Fruit fly (Drosophila melanogaster) whole organism, embryonic: ENCODE data around the gene CG13252.

Experiments used
- Atf6 ChIP-seq: fragments of 200-800 bp; sonication (Bioruptor generic); IDR thresholded peaks from 2 replicates; pipeline ENCODE4 v1.3.6; 2022; ENCODE audit warnings: missing biosample characterization, missing genetic modification characterization
- B-H2 ChIP-seq: fragments of 200-800 bp; sonication (Bioruptor generic); optimal IDR thresholded peaks from 2 replicates; lab custom pipeline; 2018; ENCODE audit warnings: missing biosample characterization, mild to moderate bottlenecking, missing genetic modification characterization
- CG11696 ChIP-seq: fragments of 200-800 bp; sonication (Bioruptor generic); IDR thresholded peaks from 2 replicates; pipeline ENCODE4 v1.3.6; 2022; ENCODE audit warnings: missing biosample characterization, missing genetic modification characterization
- CG13424 ChIP-seq: fragments of 200-800 bp; sonication (Bioruptor generic); optimal IDR thresholded peaks from 2 replicates; lab custom pipeline; 2019; ENCODE audit warnings: missing biosample characterization, mild to moderate bottlenecking, missing genetic modification characterization, moderate library complexity
- CG15601 ChIP-seq: fragments of 200-800 bp; sonication (Bioruptor generic); optimal IDR thresholded peaks from 3 replicates; lab custom pipeline; 2019; ENCODE audit warnings: missing biosample characterization, mild to moderate bottlenecking, missing genetic modification characterization, moderate library complexity
- CG2712 ChIP-seq: fragments of 200-800 bp; optimal IDR thresholded peaks from 3 replicates; lab custom pipeline; 2019; ENCODE audit warnings: missing biosample characterization, mild to moderate bottlenecking, missing genetic modification characterization, moderate library complexity
- CG33213 ChIP-seq: fragments of 200-800 bp; sonication (Bioruptor generic); optimal IDR thresholded peaks from 3 replicates; lab custom pipeline; 2016; ENCODE audit warnings: missing biosample characterization, missing genetic modification characterization
- CG3847 ChIP-seq: fragments of 200-800 bp; sonication (Bioruptor generic); IDR thresholded peaks from 2 replicates; pipeline ENCODE4 v1.3.6; 2022; ENCODE audit warnings: missing biosample characterization, missing genetic modification characterization
- CG7271 ChIP-seq: fragments of 200-800 bp; sonication (Bioruptor generic); optimal IDR thresholded peaks from 2 replicates; lab custom pipeline; 2018; ENCODE audit warnings: missing biosample characterization, mild to moderate bottlenecking, missing genetic modification characterization, moderate library complexity
- CG7928 ChIP-seq: fragments of 200-800 bp; sonication (Bioruptor generic); optimal IDR thresholded peaks from 2 replicates; lab custom pipeline; 2017; ENCODE audit warnings: missing biosample characterization, mild to moderate bottlenecking, missing genetic modification characterization
- CG7987 ChIP-seq: fragments of 200-800 bp; sonication (Bioruptor generic); optimal IDR thresholded peaks from 2 replicates; lab custom pipeline; 2018; ENCODE audit warnings: missing biosample characterization, mild to moderate bottlenecking, missing genetic modification characterization, moderate library complexity
- CG8089 ChIP-seq: fragments of 200-800 bp; sonication (Bioruptor generic); optimal IDR thresholded peaks from 3 replicates; lab custom pipeline; 2016; ENCODE audit warnings: missing biosample characterization, missing genetic modification characterization
- CG8281 ChIP-seq: fragments of 200-800 bp; sonication (Bioruptor generic); optimal IDR thresholded peaks from 2 replicates; lab custom pipeline; 2018; ENCODE audit warnings: missing biosample characterization, mild to moderate bottlenecking, missing genetic modification characterization, moderate library complexity
- CG9609 ChIP-seq: fragments of 200-800 bp; sonication (Bioruptor generic); optimal IDR thresholded peaks from 3 replicates; lab custom pipeline; 2016; ENCODE audit warnings: missing biosample characterization, missing genetic modification characterization
- CG9876 ChIP-seq: fragments of 200-800 bp; sonication (Bioruptor generic); optimal IDR thresholded peaks from 2 replicates; lab custom pipeline; 2016; ENCODE audit warnings: missing biosample characterization, missing genetic modification characterization
- Dll ChIP-seq: fragments of 200-800 bp; sonication (Bioruptor generic); IDR thresholded peaks from 4 replicates; pipeline ENCODE4 v1.3.6; 2022; ENCODE audit warnings: missing biosample characterization, missing genetic modification characterization; ENCODE audit not compliant: partially characterized antibody
- Ets65A ChIP-seq: fragments of 200-800 bp; sonication (Bioruptor generic); peaks from one replicate; lab custom pipeline; 2016; ENCODE audit warnings: missing biosample characterization, missing genetic modification characterization
- Fer2 ChIP-seq: fragments of 200-800 bp; sonication (Bioruptor generic); optimal IDR thresholded peaks from 2 replicates; lab custom pipeline; 2018; ENCODE audit warnings: missing biosample characterization, mild to moderate bottlenecking, missing genetic modification characterization, moderate library complexity
- GATAe ChIP-seq: fragments of 200-800 bp; sonication (Bioruptor generic); conservative IDR thresholded peaks from 2 replicates; pipeline ENCODE4 v1.3.6; 2022; ENCODE audit warnings: missing biosample characterization, missing genetic modification characterization
- HLH4C ChIP-seq: fragments of 200-800 bp; sonication (Bioruptor generic); IDR thresholded peaks from 3 replicates; pipeline ENCODE4 v1.3.6; 2022; ENCODE audit warnings: missing biosample characterization, missing genetic modification characterization; ENCODE audit not compliant: partially characterized antibody
- Hand ChIP-seq: fragments of 200-800 bp; sonication (Bioruptor generic); optimal IDR thresholded peaks from 2 replicates; lab custom pipeline; 2017; ENCODE audit warnings: mild to moderate bottlenecking, missing biosample characterization, missing genetic modification reagents, missing genetic modification characterization
- Lhr ChIP-seq: fragments of 200-800 bp; sonication (Bioruptor generic); optimal IDR thresholded peaks from 3 replicates; lab custom pipeline; 2017; ENCODE audit warnings: mild to moderate bottlenecking, missing biosample characterization, missing genetic modification reagents, missing genetic modification characterization
- NfI ChIP-seq: fragments of 200-800 bp; sonication (Bioruptor generic); optimal IDR thresholded peaks from 3 replicates; lab custom pipeline; 2018; ENCODE audit warnings: missing biosample characterization, mild to moderate bottlenecking, missing genetic modification characterization, moderate library complexity
- Ptx1 ChIP-seq: fragments of 200-800 bp; sonication (Bioruptor generic); IDR thresholded peaks from 2 replicates; pipeline ENCODE4 v1.3.6; 2022; ENCODE audit warnings: missing biosample characterization, missing genetic modification characterization
- Side ChIP-seq: fragments of 200-800 bp; sonication (Bioruptor generic); optimal IDR thresholded peaks from 2 replicates; lab custom pipeline; 2016; ENCODE audit warnings: missing biosample characterization, missing genetic modification characterization
- Sry-δ ChIP-seq: fragments of 200-800 bp; sonication (Bioruptor generic); optimal IDR thresholded peaks from 2 replicates; lab custom pipeline; 2016; ENCODE audit warnings: missing biosample characterization, missing genetic modification characterization
- Stat92E ChIP-seq, 3 experiments: fragments of >200 bp in 2 of 3; fragments of 200-800 bp in 1 of 3; sonication (Bioruptor generic) in 1 of 3; optimal IDR thresholded peaks; 2 replicates each; lab custom pipeline; 2017 to 2019; ENCODE audit warnings: missing biosample characterization in 3 of 3, missing genetic modification characterization in 3 of 3, mild to moderate bottlenecking in 1 of 3, moderate library complexity in 1 of 3
- Usf ChIP-seq: fragments of 200-800 bp; sonication (Bioruptor generic); optimal IDR thresholded peaks from 2 replicates; lab custom pipeline; 2017; ENCODE audit warnings: missing genotype, missing biosample characterization, missing genetic modification characterization
- amos ChIP-seq: fragments of 200-800 bp; sonication (Bioruptor generic); IDR thresholded peaks from 2 replicates; pipeline ENCODE4 v1.3.6; 2022; ENCODE audit warnings: missing biosample characterization, missing genetic modification characterization; ENCODE audit not compliant: partially characterized antibody
- bab2 ChIP-seq: fragments of 200-800 bp; sonication (Bioruptor generic); optimal IDR thresholded peaks from 2 replicates; lab custom pipeline; 2016; ENCODE audit warnings: missing biosample characterization, missing genetic modification characterization
- bowl ChIP-seq: fragments of 200-800 bp; sonication (Bioruptor generic); IDR thresholded peaks from 2 replicates; pipeline ENCODE4 v1.3.6; 2022; ENCODE audit warnings: missing biosample characterization, missing genetic modification characterization
- cg ChIP-seq: fragments of 200-800 bp; sonication (Bioruptor generic); optimal IDR thresholded peaks from 3 replicates; lab custom pipeline; 2019; ENCODE audit warnings: missing biosample characterization, mild to moderate bottlenecking, missing genetic modification characterization, moderate library complexity
- ci ChIP-seq: fragments of 200-800 bp; sonication (Bioruptor generic); IDR thresholded peaks from 3 replicates; pipeline ENCODE4 v1.3.6; 2022; ENCODE audit warnings: missing biosample characterization, missing genetic modification characterization
- croc ChIP-seq: fragments of 200-800 bp; sonication (Bioruptor generic); conservative IDR thresholded peaks from 3 replicates; pipeline ENCODE4 v1.3.6; 2022; ENCODE audit warnings: missing biosample characterization, missing genetic modification characterization
- dpn ChIP-seq, 2 experiments: fragments of 200-800 bp; sonication (Bioruptor generic); optimal IDR thresholded peaks; 3 replicates each; lab custom pipeline; 2016; ENCODE audit warnings: missing biosample characterization in 2 of 2, missing genetic modification characterization in 2 of 2
- dysf ChIP-seq: fragments of 200-800 bp; sonication (Bioruptor generic); IDR thresholded peaks from 3 replicates; pipeline ENCODE4 v1.3.6; 2022; ENCODE audit warnings: missing biosample characterization, missing genetic modification characterization
- gcm ChIP-seq: fragments of 200-800 bp; sonication (Bioruptor generic); optimal IDR thresholded peaks from 2 replicates; lab custom pipeline; 2019; ENCODE audit warnings: missing biosample characterization, mild to moderate bottlenecking, missing genetic modification characterization, moderate library complexity
- gfzf ChIP-seq: fragments of 200-800 bp; sonication (Bioruptor generic); optimal IDR thresholded peaks from 2 replicates; lab custom pipeline; 2016; ENCODE audit warnings: missing biosample characterization, mild to moderate bottlenecking, missing genetic modification characterization, moderate library complexity
- grau ChIP-seq: fragments of 200-800 bp; optimal IDR thresholded peaks from 3 replicates; lab custom pipeline; 2019; ENCODE audit warnings: missing biosample characterization, mild to moderate bottlenecking, missing genetic modification characterization, moderate library complexity
- jigr1 ChIP-seq: fragments of 200-800 bp; sonication (Bioruptor generic); IDR thresholded peaks from 3 replicates; pipeline ENCODE4 v1.3.6; 2022; ENCODE audit warnings: missing biosample characterization, missing genetic modification characterization
- lbe ChIP-seq: fragments of 200-800 bp; sonication (Bioruptor generic); optimal IDR thresholded peaks from 2 replicates; lab custom pipeline; 2016; ENCODE audit warnings: missing biosample characterization, mild to moderate bottlenecking, missing genetic modification characterization
- mirr ChIP-seq: fragments of 200-800 bp; sonication (Bioruptor generic); optimal IDR thresholded peaks from 3 replicates; lab custom pipeline; 2018; ENCODE audit warnings: missing biosample characterization, mild to moderate bottlenecking, missing genetic modification characterization
- mld ChIP-seq: fragments of 200-800 bp; sonication (Bioruptor generic); IDR thresholded peaks from 3 replicates; pipeline ENCODE4 v1.3.6; 2022; ENCODE audit warnings: missing biosample characterization, missing genetic modification characterization; ENCODE audit not compliant: partially characterized antibody
- nerfin-2 ChIP-seq: fragments of 200-800 bp; sonication (Bioruptor generic); IDR thresholded peaks from 2 replicates; pipeline ENCODE4 v1.3.6; 2022; ENCODE audit warnings: missing biosample characterization, missing genetic modification characterization; ENCODE audit not compliant: partially characterized antibody
- peb ChIP-seq: fragments of 200-800 bp; sonication (Bioruptor generic); IDR thresholded peaks from 2 replicates; pipeline ENCODE4 v1.3.6; 2022; ENCODE audit warnings: missing biosample characterization, missing genetic modification characterization
- psq ChIP-seq: fragments of 200-800 bp; sonication (Bioruptor generic); optimal IDR thresholded peaks from 2 replicates; lab custom pipeline; 2017; ENCODE audit warnings: missing biosample characterization, missing genetic modification characterization
- sug ChIP-seq: fragments of 200-800 bp; optimal IDR thresholded peaks from 2 replicates; lab custom pipeline; 2019; ENCODE audit warnings: missing biosample characterization, mild to moderate bottlenecking, missing genetic modification characterization, moderate library complexity
- trem ChIP-seq: fragments of 200-800 bp; optimal IDR thresholded peaks from 3 replicates; lab custom pipeline; 2019; ENCODE audit warnings: missing biosample characterization, mild to moderate bottlenecking, missing genetic modification characterization, moderate library complexity
- zen ChIP-seq: fragments of 200-800 bp; sonication (Bioruptor generic); optimal IDR thresholded peaks from 3 replicates; lab custom pipeline; 2018; ENCODE audit warnings: missing biosample characterization, mild to moderate bottlenecking, missing genetic modification characterization, moderate library complexity

CG13252 gene

dm6 chr3L:20710475-20711177 is 19.8 kb upstream of the CG13252 start (continued):
- TF ChIP-seq mirr (GFP tag; lab: Kevin White, UChicago), result no peak
- no peak for TF ChIP-seq CG33213
- TF ChIP-seq Ets65A (GFP tag; lab: Kevin White, UChicago), result no peak
- TF ChIP-seq croc (GFP tag; lab: Robert Waterston, UW), result no peak
- TF ChIP-seq CG9609 (GFP tag; lab: Kevin White, UChicago), result no peak
- peak; percentile 14 for TF ChIP-seq psq (GFP tag; lab: Kevin White, UChicago)
- no peak for TF ChIP-seq bowl (GFP tag; lab: Robert Waterston, UW)
- no peak for TF ChIP-seq amos (GFP tag; lab: Robert Waterston, UW)
- no peak for TF ChIP-seq CG15601 (tag; lab: Kevin White, UChicago)
- no peak for TF ChIP-seq Lhr (GFP tag; lab: Kevin White, UChicago)
- TF ChIP-seq CG7271 (tag; lab: Kevin White, UChicago), result no peak
- TF ChIP-seq CG3847 (GFP tag; lab: Robert Waterston, UW), result no peak
- no peak for TF ChIP-seq CG9876 (GFP tag; lab: Kevin White, UChicago)
- no peak for TF ChIP-seq nerfin-2
- no peak for TF ChIP-seq NfI (GFP tag; lab: Kevin White, UChicago)
- TF ChIP-seq GATAe (GFP tag; lab: Robert Waterston, UW), result no peak
- no peak for TF ChIP-seq Usf
- peak; percentile 28 to 41 for TF ChIP-seq dpn (GFP tag; optimal IDR thresholded peaks at IDR 0.05; lab: Kevin White, UChicago)
- TF ChIP-seq Hand, result no peak
- TF ChIP-seq Sry-δ (GFP tag; lab: Kevin White, UChicago), result no peak

- TF ChIP-seq CG2712 (tag; lab: Kevin White, UChicago), result peak; percentile 73
- peak; percentile 41 for TF ChIP-seq trem
- peak; percentile 54 for TF ChIP-seq zen (tag; lab: Kevin White, UChicago)
- peak; percentile 44 for TF ChIP-seq Side
- TF ChIP-seq jigr1 (GFP tag; lab: Robert Waterston, UW), result no peak
- TF ChIP-seq CG8281 (tag; lab: Kevin White, UChicago), result no peak
- TF ChIP-seq peb (GFP tag; lab: Robert Waterston, UW), result no peak
- TF ChIP-seq HLH4C (GFP tag; lab: Robert Waterston, UW), result no peak
- peak; percentile 14 for TF ChIP-seq CG7987 (GFP tag; lab: Kevin White, UChicago)
- no peak for TF ChIP-seq mld
- TF ChIP-seq CG11696, result no peak
- TF ChIP-seq gcm, result no peak
- peak; percentile 60 for TF ChIP-seq grau
- no peak for TF ChIP-seq lbe (GFP tag; lab: Kevin White, UChicago)
- peak; percentile 47; the same call in 2 of the 3 replicates for TF ChIP-seq dysf (GFP tag; lab: Robert Waterston, UW)
- peak; percentile 86 for TF ChIP-seq ci (GFP tag; lab: Robert Waterston, UW)
- TF ChIP-seq sug, result peak; percentile 66
- no peak for TF ChIP-seq gfzf (GFP tag; lab: Kevin White, UChicago)
- no peak for TF ChIP-seq Atf6
- TF ChIP-seq cg (GFP tag; lab: Kevin White, UChicago), result no peak
- no peak for TF ChIP-seq Dll
- TF ChIP-seq CG7928 (GFP tag; lab: Kevin White, UChicago), result peak; percentile 0
- peak; percentile 78 for TF ChIP-seq CG13424
- peak; percentile 66 for TF ChIP-seq Ptx1
- TF ChIP-seq B-H2 (GFP tag; lab: Kevin White, UChicago), result peak; percentile 45
- peak; percentile 62 for TF ChIP-seq CG8089 (GFP tag; lab: Kevin White, UChicago)
- TF ChIP-seq Stat92E (GFP tag; optimal IDR thresholded peaks at IDR 0.05; lab: Kevin White, UChicago), result no peak
- peak; percentile 11 for TF ChIP-seq Fer2 (tag; lab: Kevin White, UChicago)
- TF ChIP-seq bab2 (GFP tag; lab: Kevin White, UChicago), result peak; percentile 36
These were observed 19.0 kb upstream of the CG13252 start for dm6 chr3L:20711397-20711796.
